Fruit fly (Drosophila melanogaster): ENCODE measurements around the gene Faf2.

Gene Faf2

dm6 chr2L:18708239-18708891, at the start of gene Faf2, which contains the start of gene Grip71:
Gene Faf2, minus strand, starts transcription at chr2L:18708688.
Gene Grip71, plus strand, starts transcription at chr2L:18708846.
- peak; percentile 71 for TF ChIP-seq Snoo (tag; optimal IDR thresholded peaks at IDR 0.05)
- TF ChIP-seq Pif1A (GFP tag; optimal IDR thresholded peaks at IDR 0.05), result peak; percentile 83
- peak; percentile 77 for TF ChIP-seq CG8301 (tag; optimal IDR thresholded peaks at IDR 0.05)
- no peak for TF ChIP-seq CG13204 (GFP tag; optimal IDR thresholded peaks at IDR 0.05)
- peak; percentile 92 for TF ChIP-seq fd96Ca (GFP tag; IDR thresholded peaks at IDR 0.05)
- TF ChIP-seq CG34367 (tag; optimal IDR thresholded peaks at IDR 0.05), result peak; percentile 76
- peak; percentile 84 for TF ChIP-seq CG17806 (tag; optimal IDR thresholded peaks at IDR 0.05)
- peak; percentile 96 for TF ChIP-seq CG10348 (GFP tag; IDR thresholded peaks at IDR 0.05)
- peak; percentile 89 for TF ChIP-seq CG32121 (GFP tag; IDR thresholded peaks at IDR 0.05)
- peak; percentile 91 for TF ChIP-seq Ets98B (GFP tag; IDR thresholded peaks at IDR 0.05)
- TF ChIP-seq Pif1B (GFP tag; optimal IDR thresholded peaks at IDR 0.05), result peak; percentile 69
- peak; percentile 91 for TF ChIP-seq CG4496 (GFP tag; IDR thresholded peaks at IDR 0.05)
- peak; percentile 83 for TF ChIP-seq CG15710 (tag; optimal IDR thresholded peaks at IDR 0.05)
- peak; percentile 84 for TF ChIP-seq CG14655 (GFP tag; optimal IDR thresholded peaks at IDR 0.05)
- TF ChIP-seq rn (GFP tag; IDR thresholded peaks at IDR 0.05), result peak; percentile 89
- TF ChIP-seq CG9948 (tag; optimal IDR thresholded peaks at IDR 0.05), result peak; percentile 83
- TF ChIP-seq CG12605 (GFP tag; IDR thresholded peaks at IDR 0.05), result peak; percentile 80
- TF ChIP-seq D1 (tag; optimal IDR thresholded peaks at IDR 0.05), result no peak
- TF ChIP-seq EcR (GFP tag; optimal IDR thresholded peaks at IDR 0.05), result peak; percentile 87
- peak; percentile 85 for TF ChIP-seq CG8159 (tag; optimal IDR thresholded peaks at IDR 0.05)
- TF ChIP-seq gl (tag; optimal IDR thresholded peaks at IDR 0.05), result peak; percentile 14

- TF ChIP-seq gl (tag; optimal IDR thresholded peaks at IDR 0.05) (no peak), D1 (tag; optimal IDR thresholded peaks at IDR 0.05) (no peak), CG17806 (tag; optimal IDR thresholded peaks at IDR 0.05) (no peak), CG14655 (GFP tag; optimal IDR thresholded peaks at IDR 0.05) (no peak), CG12605 (GFP tag; IDR thresholded peaks at IDR 0.05) (no peak), Snoo (tag; optimal IDR thresholded peaks at IDR 0.05) (no peak), rn (GFP tag; IDR thresholded peaks at IDR 0.05) (no peak), CG9948 (tag; optimal IDR thresholded peaks at IDR 0.05) (no peak), CG32121 (GFP tag; IDR thresholded peaks at IDR 0.05) (no peak), CG10348 (GFP tag; IDR thresholded peaks at IDR 0.05) (no peak), Pif1B (GFP tag; optimal IDR thresholded peaks at IDR 0.05) (no peak)
Measured at dm6 chr2L:18753242-18753641, 44.8 kb upstream of the Faf2 start.

DNA sequence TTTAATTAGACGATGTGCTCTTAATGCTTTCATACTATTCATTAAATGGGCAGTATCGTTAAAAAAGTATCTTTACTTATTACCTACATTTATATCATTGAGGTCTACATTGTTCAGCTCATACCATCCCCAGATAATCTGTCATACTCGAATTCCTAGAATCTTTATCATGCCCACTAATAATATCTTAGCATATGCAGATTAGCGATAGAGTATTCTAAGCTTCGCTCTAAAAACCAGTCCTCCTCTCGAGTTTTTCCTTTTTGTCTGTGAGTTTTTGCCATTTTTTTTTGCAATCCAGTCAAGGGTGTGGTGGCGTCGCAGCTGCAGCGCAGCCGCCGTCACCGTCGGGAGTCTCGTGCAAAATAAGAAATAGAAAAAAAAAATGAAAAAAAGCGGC, 44.3 kb upstream of the Faf2 start:
- TF ChIP-seq CG34367 (tag; optimal IDR thresholded peaks at IDR 0.05) (peak; percentile 14), rn (GFP tag; IDR thresholded peaks at IDR 0.05) (peak; percentile 64; the same call in 1 of the 2 replicates), Pif1B (GFP tag; optimal IDR thresholded peaks at IDR 0.05) (peak; percentile 30), CG4496 (GFP tag; IDR thresholded peaks at IDR 0.05) (peak; percentile 63; the same call in 2 of the 3 replicates), CG10348 (GFP tag; IDR thresholded peaks at IDR 0.05) (no peak), CG13204 (GFP tag; optimal IDR thresholded peaks at IDR 0.05) (no peak), D1 (tag; optimal IDR thresholded peaks at IDR 0.05) (no peak), CG12605 (GFP tag; IDR thresholded peaks at IDR 0.05) (peak; percentile 66; the same call in 1 of the 2 replicates), gl (tag; optimal IDR thresholded peaks at IDR 0.05) (no peak), CG32121 (GFP tag; IDR thresholded peaks at IDR 0.05) (0 out of 2 replicates have a peak, but pooled peaks have one; percentile 23), CG17806 (tag; optimal IDR thresholded peaks at IDR 0.05) (no peak), Ets98B (GFP tag; IDR thresholded peaks at IDR 0.05) (no peak; the same call in 1 of the 2 replicates), Pif1A (GFP tag; optimal IDR thresholded peaks at IDR 0.05) (peak; percentile 41), CG8159 (tag; optimal IDR thresholded peaks at IDR 0.05) (no peak), CG9948 (tag; optimal IDR thresholded peaks at IDR 0.05) (peak; percentile 60), CG14655 (GFP tag; optimal IDR thresholded peaks at IDR 0.05) (peak; percentile 86), Snoo (tag; optimal IDR thresholded peaks at IDR 0.05) (no peak), EcR (GFP tag; optimal IDR thresholded peaks at IDR 0.05) (no peak), CG8301 (tag; optimal IDR thresholded peaks at IDR 0.05) (peak; percentile 77), fd96Ca (GFP tag; IDR thresholded peaks at IDR 0.05) (no peak), CG15710 (tag; optimal IDR thresholded peaks at IDR 0.05) (no peak)

DNA sequence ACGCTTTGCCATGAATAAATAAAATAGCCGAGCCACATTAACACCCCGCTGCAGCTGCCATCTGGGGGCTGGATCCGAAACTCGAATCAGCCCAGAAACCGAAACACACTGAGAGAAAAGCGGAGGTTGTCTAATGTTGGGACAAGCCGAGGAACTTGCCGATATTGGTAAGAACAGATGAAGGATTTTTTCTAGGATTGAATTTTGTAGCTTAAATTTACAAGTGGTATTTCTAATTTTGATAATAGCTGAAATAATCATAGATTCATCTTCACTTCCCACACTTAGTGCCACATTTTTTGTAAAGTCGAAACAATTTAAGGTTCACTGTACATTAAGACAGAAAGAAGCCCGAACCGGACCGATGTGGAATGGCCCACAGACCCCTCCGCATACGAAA, 43.5 kb upstream of the Faf2 start:
- TF ChIP-seq gl (tag; optimal IDR thresholded peaks at IDR 0.05), result no peak
- TF ChIP-seq Snoo (tag; optimal IDR thresholded peaks at IDR 0.05), result no peak
- peak; percentile 81; the same call in 2 of the 3 replicates for TF ChIP-seq fd96Ca (GFP tag; IDR thresholded peaks at IDR 0.05)
- no peak for TF ChIP-seq CG15710 (tag; optimal IDR thresholded peaks at IDR 0.05)
- TF ChIP-seq CG10348 (GFP tag; IDR thresholded peaks at IDR 0.05), result peak; percentile 71; the same call in 1 of the 2 replicates
- peak; percentile 77 for TF ChIP-seq CG32121 (GFP tag; IDR thresholded peaks at IDR 0.05)
- peak; percentile 29 for TF ChIP-seq Pif1B (GFP tag; optimal IDR thresholded peaks at IDR 0.05)
- TF ChIP-seq CG13204 (GFP tag; optimal IDR thresholded peaks at IDR 0.05), result no peak
- peak; percentile 67; the same call in 2 of the 3 replicates for TF ChIP-seq CG4496 (GFP tag; IDR thresholded peaks at IDR 0.05)
- no peak; the same call in 1 of the 2 replicates for TF ChIP-seq CG12605 (GFP tag; IDR thresholded peaks at IDR 0.05)
- peak; percentile 7 for TF ChIP-seq CG34367 (tag; optimal IDR thresholded peaks at IDR 0.05)
- peak; percentile 73; the same call in 1 of the 2 replicates for TF ChIP-seq rn (GFP tag; IDR thresholded peaks at IDR 0.05)
- TF ChIP-seq Ets98B (GFP tag; IDR thresholded peaks at IDR 0.05), result peak; percentile 64
- peak; percentile 27 for TF ChIP-seq D1 (tag; optimal IDR thresholded peaks at IDR 0.05)
- peak; percentile 86 for TF ChIP-seq CG14655 (GFP tag; optimal IDR thresholded peaks at IDR 0.05)
- peak; percentile 83 for TF ChIP-seq CG8301 (tag; optimal IDR thresholded peaks at IDR 0.05)
- no peak for TF ChIP-seq EcR (GFP tag; optimal IDR thresholded peaks at IDR 0.05)
- peak; percentile 20 for TF ChIP-seq CG8159 (tag; optimal IDR thresholded peaks at IDR 0.05)
- peak; percentile 59 for TF ChIP-seq CG9948 (tag; optimal IDR thresholded peaks at IDR 0.05)
- peak; percentile 42 for TF ChIP-seq CG17806 (tag; optimal IDR thresholded peaks at IDR 0.05)
- TF ChIP-seq Pif1A (GFP tag; optimal IDR thresholded peaks at IDR 0.05), result peak; percentile 46

- TF ChIP-seq CG10348 (GFP tag; IDR thresholded peaks at IDR 0.05) (0 out of 2 replicates have a peak, but pooled peaks have one; percentile 12), CG9948 (tag; optimal IDR thresholded peaks at IDR 0.05) (no peak), CG8301 (tag; optimal IDR thresholded peaks at IDR 0.05) (peak; percentile 21), CG14655 (GFP tag; optimal IDR thresholded peaks at IDR 0.05) (peak; percentile 66), Pif1A (GFP tag; optimal IDR thresholded peaks at IDR 0.05) (no peak), fd96Ca (GFP tag; IDR thresholded peaks at IDR 0.05) (no peak), CG12605 (GFP tag; IDR thresholded peaks at IDR 0.05) (no peak), gl (tag; optimal IDR thresholded peaks at IDR 0.05) (no peak), CG34367 (tag; optimal IDR thresholded peaks at IDR 0.05) (no peak)
Measured at dm6 chr2L:18751337-18751736, 42.8 kb upstream of the Faf2 start.

All from whole organism, pupa.